Fruit fly (Drosophila melanogaster) whole organism: ENCODE results near the gene CG33969.

Experiments used
- EcR ChIP-seq, 2 experiments: fragments of >200 bp; optimal IDR thresholded peaks; 2 replicates each; lab custom pipeline; 2017; ENCODE audit warnings: missing biosample characterization in 2 of 2, missing genetic modification characterization in 2 of 2, missing genetic modification reagents in 2 of 2
- pan ChIP-seq: fragments of >200 bp; optimal IDR thresholded peaks from 2 replicates; lab custom pipeline; 2017

dm6 chr3L:20354872-20355271 is 38.5 kb downstream of the CG33969 start:
- TF ChIP-seq pan (lab: Kevin White, UChicago) (no peak), EcR (GFP tag; optimal IDR thresholded peaks at IDR 0.05; lab: Kevin White, UChicago) (no peak)
